Fruit fly (Drosophila melanogaster): ENCODE data around the gene Ork1.

Ork1 gene

DNA sequence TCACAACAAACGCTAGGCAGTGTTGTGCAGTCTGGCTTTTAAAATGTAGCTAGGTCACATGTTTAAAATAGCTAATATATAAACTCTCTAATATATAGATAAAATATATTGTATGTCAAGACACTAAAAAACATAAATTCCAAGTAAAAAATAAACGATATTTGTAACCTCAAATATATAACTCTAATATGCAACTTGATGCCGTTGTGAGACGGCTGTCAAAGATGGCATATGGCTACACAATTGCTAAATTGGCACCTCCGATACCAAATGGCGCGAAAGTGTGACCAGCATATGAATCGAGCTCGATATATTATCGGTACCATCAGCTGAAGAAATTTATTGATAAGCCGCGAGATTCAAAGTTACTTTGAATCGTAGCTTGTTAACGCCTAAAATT is 8.2 kb upstream of the Ork1 start, which contains the start of gene CG1582 (continued):
- TF ChIP-seq ftz-f1 (GFP tag; optimal IDR thresholded peaks at IDR 0.05) (no peak), CG8089 (GFP tag; optimal IDR thresholded peaks at IDR 0.05) (no peak), B-H1 (GFP tag; IDR thresholded peaks at IDR 0.05) (no peak), Sox102F (GFP tag; optimal IDR thresholded peaks at IDR 0.05) (no peak), ewg (GFP tag; optimal IDR thresholded peaks at IDR 0.05) (peak; percentile 16), CG34422 (GFP tag; IDR thresholded peaks at IDR 0.05) (0 out of 3 replicates have a peak, but pooled peaks have one; percentile 35), CG6765 (GFP tag; optimal IDR thresholded peaks at IDR 0.05) (no peak), Mrtf (GFP tag; IDR thresholded peaks at IDR 0.05) (no peak), CG4328 (GFP tag; optimal IDR thresholded peaks at IDR 0.05) (no peak), MTF-1 (GFP tag; optimal IDR thresholded peaks at IDR 0.05; ENCODE audit: borderline replicate concordance) (no peak), CG33557 (GFP tag; optimal IDR thresholded peaks at IDR 0.05) (peak; percentile 24), Sox100B (GFP tag; optimal IDR thresholded peaks at IDR 0.05) (no peak), CG10321 (GFP tag; IDR thresholded peaks at IDR 0.05) (no peak), inv (GFP tag; IDR thresholded peaks at IDR 0.05; ENCODE audit: partially characterized antibody) (no peak), Dip2 (GFP tag; IDR thresholded peaks at IDR 0.05) (no peak), crc (GFP tag; optimal IDR thresholded peaks at IDR 0.05) (no peak), CG34224 (GFP tag; IDR thresholded peaks at IDR 0.05; ENCODE audit: partially characterized antibody) (0 out of 3 replicates have a peak, but pooled peaks have one; percentile 13), Xbp1 (GFP tag; optimal IDR thresholded peaks at IDR 0.05) (peak; percentile 23), ato (GFP tag; IDR thresholded peaks at IDR 0.05; ENCODE audit: partially characterized antibody) (no peak), CG4820 (GFP tag; optimal IDR thresholded peaks at IDR 0.05) (peak; percentile 13), Vsx1 (GFP tag; optimal IDR thresholded peaks at IDR 0.05) (no peak), CG12299 (tag; optimal IDR thresholded peaks at IDR 0.05) (no peak), CG17186 (GFP tag; optimal IDR thresholded peaks at IDR 0.05) (peak; percentile 91), ssp (GFP tag; IDR thresholded peaks at IDR 0.05) (no peak), CG16863 (GFP tag; optimal IDR thresholded peaks at IDR 0.05) (no peak), Neu2 (GFP tag; optimal IDR thresholded peaks at IDR 0.05; ENCODE audit: borderline replicate concordance) (no peak), gcm (GFP tag; optimal IDR thresholded peaks at IDR 0.05) (peak; percentile 14), otp (GFP tag; IDR thresholded peaks at IDR 0.05) (no peak), dati (GFP tag; IDR thresholded peaks at IDR 0.05) (no peak), Mad (GFP tag; optimal IDR thresholded peaks at IDR 0.05) (no peak), H15 (GFP tag; IDR thresholded peaks at IDR 0.05) (no peak), tup (GFP tag; optimal IDR thresholded peaks at IDR 0.05) (no peak), CG5953 (GFP tag; IDR thresholded peaks at IDR 0.05) (no peak), jigr1 (GFP tag; IDR thresholded peaks at IDR 0.05) (no peak), Ssrp (tag; optimal IDR thresholded peaks at IDR 0.05) (peak; percentile 10), Kr (GFP tag; optimal IDR thresholded peaks at IDR 0.05) (no peak), pho (GFP tag; optimal IDR thresholded peaks at IDR 0.05) (no peak), Gsc (GFP tag; IDR thresholded peaks at IDR 0.05) (no peak), CG1602 (GFP tag; optimal IDR thresholded peaks at IDR 0.05) (no peak), CG1603 (tag; optimal IDR thresholded peaks at IDR 0.05) (no peak), CG2712 (tag; optimal IDR thresholded peaks at IDR 0.05) (peak; percentile 42), Gug (GFP tag; IDR thresholded peaks at IDR 0.05) (no peak), cas (GFP tag; IDR thresholded peaks at IDR 0.05) (no peak), CG12104 (GFP tag; optimal IDR thresholded peaks at IDR 0.05) (no peak), gfzf (GFP tag; optimal IDR thresholded peaks at IDR 0.05) (peak; percentile 50), tap (tag; optimal IDR thresholded peaks at IDR 0.05) (no peak), NfI (GFP tag; optimal IDR thresholded peaks at IDR 0.05) (no peak), Dip3 (GFP tag; optimal IDR thresholded peaks at IDR 0.05) (no peak), CG10654 (GFP tag; optimal IDR thresholded peaks at IDR 0.05) (no peak), CG17912 (GFP tag; optimal IDR thresholded peaks at IDR 0.05) (no peak), fd96Cb (tag; optimal IDR thresholded peaks at IDR 0.05) (no peak)

Data from whole organism, embryonic.